Fruit fly (Drosophila melanogaster): ENCODE results near the gene CG11892.

DNA sequence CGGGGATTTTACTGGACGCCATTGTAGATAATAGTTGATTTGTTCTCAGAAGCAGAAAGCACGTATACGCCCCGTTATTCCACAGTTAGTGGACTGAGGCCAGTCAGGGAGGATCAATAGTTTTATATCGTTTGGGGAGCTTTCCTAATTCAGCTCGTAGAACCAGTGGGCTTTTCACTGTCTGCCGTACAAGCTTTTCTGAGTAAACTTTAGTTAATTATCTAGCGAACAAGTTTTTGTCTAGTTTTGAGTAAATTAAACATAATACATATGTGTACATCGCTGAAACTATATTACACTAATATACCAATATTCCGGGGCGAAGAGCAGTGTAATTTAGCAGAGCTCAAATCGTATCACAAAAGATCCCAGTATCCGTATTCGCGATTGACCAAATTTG, 41.3 kb downstream of the CG11892 start, which contains the start of gene CG10562:
- no peak for TF ChIP-seq CG33017 (tag; optimal IDR thresholded peaks at IDR 0.05)
- no peak for TF ChIP-seq Hr96 (GFP tag; optimal IDR thresholded peaks at IDR 0.05)
- no peak for TF ChIP-seq tj (GFP tag; optimal IDR thresholded peaks at IDR 0.05)
- no peak for TF ChIP-seq Clk (GFP tag; optimal IDR thresholded peaks at IDR 0.05)
- no peak for TF ChIP-seq pad (GFP tag; optimal IDR thresholded peaks at IDR 0.05)

Measured in whole organism, adult.